Worm (Caenorhabditis elegans) whole organism, young adult: ENCODE measurements around the gene kcnl-3.

Experiments used
- B0035.1 ChIP-seq: sonication (generic microtip); optimal IDR thresholded peaks from 2 replicates; lab custom pipeline; 2016; ENCODE audit warnings: missing genetic modification characterization, mild to moderate bottlenecking, missing compliant biosample characterization, missing genotype, missing genetic modification reagents
- F22D6.2 ChIP-seq: sonication (generic microtip); optimal IDR thresholded peaks from 2 replicates; lab custom pipeline; 2016; ENCODE audit warnings: mild to moderate bottlenecking, missing genetic modification characterization, missing compliant biosample characterization
- F33H1.4 ChIP-seq: fragments of 200-800 bp; sonication (Bioruptor generic); IDR thresholded peaks from 2 replicates; pipeline ENCODE4 v1.3.6; 2022; ENCODE audit warnings: missing genetic modification reagents, missing genetic modification characterization, missing compliant biosample characterization
- F37B4.10 ChIP-seq: fragments of 200-800 bp; sonication (Bioruptor generic); IDR thresholded peaks from 2 replicates; pipeline ENCODE4 v1.3.6; 2022; ENCODE audit warnings: missing genetic modification characterization, missing compliant biosample characterization
- F39B2.1 ChIP-seq: fragments of 200-800 bp; sonication (Bioruptor generic); IDR thresholded peaks from 2 replicates; pipeline ENCODE4 v1.3.6; 2022; ENCODE audit warnings: missing genetic modification reagents, missing genetic modification characterization, missing compliant biosample characterization
- F57A8.1 ChIP-seq: fragments of 200-800 bp; sonication (Bioruptor generic); optimal IDR thresholded peaks from 2 replicates; lab custom pipeline; 2018; ENCODE audit warnings: mild to moderate bottlenecking, missing genetic modification characterization, moderate library complexity, missing compliant biosample characterization
- F57C9.4 ChIP-seq: sonication (generic microtip); optimal IDR thresholded peaks from 2 replicates; lab custom pipeline; 2017; ENCODE audit warnings: mild to moderate bottlenecking, missing genetic modification characterization, missing compliant biosample characterization
- K11D2.4 ChIP-seq: fragments of 200-800 bp; sonication (Bioruptor generic); IDR thresholded peaks from 2 replicates; pipeline ENCODE4 v1.3.6; 2022; ENCODE audit warnings: missing genetic modification reagents, missing genetic modification characterization, missing compliant biosample characterization
- Y67H2A.10 ChIP-seq: fragments of 200-800 bp; sonication (Bioruptor generic); conservative IDR thresholded peaks from 2 replicates; pipeline ENCODE4 v1.3.6; 2022; ENCODE audit warnings: missing genetic modification reagents, missing genetic modification characterization, missing compliant biosample characterization
- Y95B8A.8 ChIP-seq: fragments of 200-800 bp; sonication (Bioruptor generic); IDR thresholded peaks from 2 replicates; pipeline ENCODE4 v1.3.6; 2022; ENCODE audit warnings: missing genetic modification reagents, missing genetic modification characterization, missing compliant biosample characterization
- ama-1 ChIP-seq, 3 experiments: fragments of 150-350 bp in 1 of 3; sonication (generic microtip) in 2 of 3; optimal IDR thresholded peaks; 2 replicates each; lab custom pipeline; 2014 to 2018; ENCODE audit warnings: missing biosample characterization in 2 of 3, missing genetic modification characterization in 2 of 3, missing genetic modification reagents in 2 of 3
- aptf-2 ChIP-seq: fragments of 200-800 bp; sonication (Bioruptor generic); conservative IDR thresholded peaks from 2 replicates; pipeline ENCODE4 v1.3.6; 2022; ENCODE audit warnings: missing genetic modification reagents, missing genetic modification characterization, missing compliant biosample characterization
- attf-3 ChIP-seq: fragments of 200-800 bp; sonication (Bioruptor generic); conservative IDR thresholded peaks from 2 replicates; pipeline ENCODE4 v1.3.6; 2022; ENCODE audit warnings: missing genetic modification reagents, missing genetic modification characterization, missing compliant biosample characterization
- attf-5 ChIP-seq: fragments of 200-800 bp; sonication (Bioruptor generic); optimal IDR thresholded peaks from 2 replicates; lab custom pipeline; 2018; ENCODE audit warnings: mild to moderate bottlenecking, missing genetic modification characterization, missing compliant biosample characterization
- ccch-3 ChIP-seq: fragments of 200-800 bp; sonication (Bioruptor generic); optimal IDR thresholded peaks from 2 replicates; lab custom pipeline; 2018; ENCODE audit warnings: mild to moderate bottlenecking, missing genetic modification characterization, missing compliant biosample characterization
- cebp-1 ChIP-seq, 2 experiments: fragments of 200-800 bp in 1 of 2; sonication (Bioruptor generic) in 1 of 2; sonication (generic microtip) in 1 of 2; IDR thresholded peaks in 1 of 2; optimal IDR thresholded peaks in 1 of 2; 2 replicates each; pipeline versions ENCODE4 v1.3.6 to Lab custom; 2017 to 2022; ENCODE audit warnings: missing compliant biosample characterization in 2 of 2, missing genetic modification characterization in 2 of 2, mild to moderate bottlenecking in 1 of 2, missing genetic modification reagents in 1 of 2, moderate library complexity in 1 of 2
- ceh-100 ChIP-seq: fragments of 200-800 bp; sonication (Bioruptor generic); IDR thresholded peaks from 2 replicates; pipeline ENCODE4 v1.3.6; 2022; ENCODE audit warnings: missing genetic modification reagents, missing genetic modification characterization, missing compliant biosample characterization
- ceh-79 ChIP-seq: sonication (generic microtip); optimal IDR thresholded peaks from 2 replicates; lab custom pipeline; 2017; ENCODE audit warnings: mild to moderate bottlenecking, missing genetic modification characterization, missing compliant biosample characterization
- chd-7 ChIP-seq: sonication (generic microtip); optimal IDR thresholded peaks from 2 replicates; lab custom pipeline; 2016; ENCODE audit warnings: mild to moderate bottlenecking, missing genetic modification characterization, moderate library complexity, missing compliant biosample characterization
- die-1 ChIP-seq: sonication (generic microtip); optimal IDR thresholded peaks from 2 replicates; lab custom pipeline; 2016; ENCODE audit warnings: missing genotype, mild to moderate bottlenecking, missing genetic modification characterization, missing compliant biosample characterization
- ekl-4 ChIP-seq: fragments of 200-800 bp; sonication (Bioruptor generic); IDR thresholded peaks from 2 replicates; pipeline ENCODE4 v1.3.6; 2022; ENCODE audit warnings: missing genetic modification reagents, missing genetic modification characterization, missing compliant biosample characterization
- gei-17 ChIP-seq: fragments of 200-800 bp; sonication (Bioruptor generic); optimal IDR thresholded peaks from 2 replicates; lab custom pipeline; 2018; ENCODE audit warnings: mild to moderate bottlenecking, missing genetic modification characterization, missing compliant biosample characterization
- hlh-26 ChIP-seq: fragments of 200-800 bp; sonication (Bioruptor generic); conservative IDR thresholded peaks from 2 replicates; pipeline ENCODE4 v1.3.6; 2022; ENCODE audit warnings: missing genetic modification reagents, missing genetic modification characterization, missing compliant biosample characterization
- hmg-20 ChIP-seq: fragments of 200-800 bp; sonication (Bioruptor generic); IDR thresholded peaks from 2 replicates; pipeline ENCODE4 v1.3.6; 2022; ENCODE audit warnings: missing genetic modification reagents, missing genetic modification characterization, missing compliant biosample characterization
- let-607 ChIP-seq, 2 experiments: fragments of 200-800 bp in 1 of 2; sonication (Bioruptor generic) in 1 of 2; sonication (generic microtip) in 1 of 2; optimal IDR thresholded peaks; 2 replicates each; lab custom pipeline; 2016 to 2018; ENCODE audit warnings: mild to moderate bottlenecking in 2 of 2, missing compliant biosample characterization in 2 of 2, missing genetic modification characterization in 2 of 2, moderate library complexity in 2 of 2, missing genotype in 1 of 2
- lir-1 ChIP-seq: fragments of 200-800 bp; sonication (Bioruptor generic); conservative IDR thresholded peaks from 2 replicates; pipeline ENCODE4 v1.3.6; 2022; ENCODE audit warnings: missing genetic modification reagents, missing genetic modification characterization, missing compliant biosample characterization
- lsl-1 ChIP-seq: fragments of 200-800 bp; sonication (Bioruptor generic); optimal IDR thresholded peaks from 2 replicates; lab custom pipeline; 2018; ENCODE audit warnings: mild to moderate bottlenecking, missing genetic modification characterization, moderate library complexity, missing compliant biosample characterization
- lsy-27 ChIP-seq: sonication (generic microtip); optimal IDR thresholded peaks from 2 replicates; lab custom pipeline; 2017; ENCODE audit warnings: missing genetic modification characterization, mild to moderate bottlenecking, missing compliant biosample characterization, antibody characterized with exemption, missing genotype, borderline replicate concordance; ENCODE audit not compliant: insufficient read depth
- madf-3 ChIP-seq: fragments of 200-800 bp; sonication (Bioruptor generic); IDR thresholded peaks from 2 replicates; pipeline ENCODE4 v1.3.6; 2022; ENCODE audit warnings: missing genetic modification reagents, missing genetic modification characterization, missing compliant biosample characterization
- mes-4 ChIP-seq: sonication (generic microtip); optimal IDR thresholded peaks from 2 replicates; lab custom pipeline; 2016; ENCODE audit warnings: missing genotype, missing genetic modification characterization, missing compliant biosample characterization
- mxl-1 ChIP-seq: sonication (generic microtip); optimal IDR thresholded peaks from 2 replicates; lab custom pipeline; 2016; ENCODE audit warnings: missing genetic modification characterization, missing compliant biosample characterization
- nhr-90 ChIP-seq: sonication (generic microtip); optimal IDR thresholded peaks from 2 replicates; lab custom pipeline; 2016; ENCODE audit warnings: missing genotype, mild to moderate bottlenecking, missing genetic modification characterization, missing compliant biosample characterization
- pbrm-1 ChIP-seq: fragments of 200-800 bp; sonication (Bioruptor generic); IDR thresholded peaks from 2 replicates; pipeline ENCODE4 v1.3.6; 2022; ENCODE audit warnings: missing genetic modification reagents, missing genetic modification characterization, missing compliant biosample characterization
- pha-4 ChIP-seq: fragments of 150-350 bp; sonication (generic microtip); optimal IDR thresholded peaks from 2 replicates; lab custom pipeline; 2014; ENCODE audit warnings: missing biosample characterization, missing genetic modification reagents, missing genetic modification characterization
- rcor-1 ChIP-seq: fragments of 200-800 bp; sonication (Bioruptor generic); IDR thresholded peaks from 2 replicates; pipeline ENCODE4 v1.3.6; 2022; ENCODE audit warnings: missing genetic modification reagents, missing genetic modification characterization, missing compliant biosample characterization
- snpc-1.3 ChIP-seq: sonication (generic microtip); optimal IDR thresholded peaks from 2 replicates; lab custom pipeline; 2017; ENCODE audit warnings: missing genetic modification characterization, mild to moderate bottlenecking, missing compliant biosample characterization, antibody characterized with exemption, moderate library complexity, missing genotype, missing genetic modification reagents; ENCODE audit not compliant: insufficient read depth
- snpc-3.4 ChIP-seq: sonication (generic microtip); optimal IDR thresholded peaks from 2 replicates; lab custom pipeline; 2017; ENCODE audit warnings: missing genetic modification characterization, mild to moderate bottlenecking, missing compliant biosample characterization, antibody characterized with exemption, moderate library complexity, missing genotype, missing genetic modification reagents
- somi-1 ChIP-seq: fragments of 200-800 bp; sonication (Bioruptor generic); optimal IDR thresholded peaks from 2 replicates; lab custom pipeline; 2018; ENCODE audit warnings: mild to moderate bottlenecking, missing genetic modification characterization, missing compliant biosample characterization
- unc-130 ChIP-seq: sonication (generic microtip); optimal IDR thresholded peaks from 2 replicates; lab custom pipeline; 2016; ENCODE audit warnings: missing genetic modification reagents, missing genetic modification characterization, missing compliant biosample characterization
- zfh-2 ChIP-seq: fragments of 200-800 bp; sonication (Bioruptor generic); conservative IDR thresholded peaks from 2 replicates; pipeline ENCODE4 v1.3.6; 2022; ENCODE audit warnings: missing genetic modification reagents, missing genetic modification characterization, missing compliant biosample characterization
- ztf-22 ChIP-seq: fragments of 200-800 bp; sonication (Bioruptor generic); optimal IDR thresholded peaks from 2 replicates; lab custom pipeline; 2018; ENCODE audit warnings: mild to moderate bottlenecking, missing genetic modification characterization, moderate library complexity, missing compliant biosample characterization
- ztf-3 ChIP-seq: fragments of 200-800 bp; sonication (Bioruptor generic); optimal IDR thresholded peaks from 2 replicates; lab custom pipeline; 2018; ENCODE audit warnings: mild to moderate bottlenecking, missing genetic modification characterization, missing compliant biosample characterization

kcnl-3 gene

ce11 chrX:5407271-5407670, 20.6 kb downstream of the kcnl-3 start (continued):
- TF ChIP-seq F39B2.1 (no peak), ceh-100 (GFP tag; lab: Robert Waterston, UW) (no peak), Y67H2A.10 (GFP tag; lab: Robert Waterston, UW) (no peak), pha-4 (tag; lab: Kevin White, UChicago) (no peak)

ce11 chrX:5413510-5413909, 26.9 kb downstream of the kcnl-3 start, which contains the start of gene pks-1:
pks-1 (plus strand) TSS chrX:5413810.
- no peak for TF ChIP-seq gei-17 (GFP tag; lab: Kevin White, UChicago)
- TF ChIP-seq ztf-22 (GFP tag; lab: Kevin White, UChicago): no peak
- TF ChIP-seq let-607 (tag; optimal IDR thresholded peaks at IDR 0.05; lab: Kevin White, UChicago): no peak
- no peak for TF ChIP-seq ceh-79 (tag; lab: Kevin White, UChicago)
- no peak for TF ChIP-seq mxl-1
- TF ChIP-seq hlh-26 (GFP tag; lab: Robert Waterston, UW): no peak
- TF ChIP-seq K11D2.4 (GFP tag; lab: Robert Waterston, UW): no peak
- no peak for TF ChIP-seq zfh-2
- TF ChIP-seq mes-4 (tag; lab: Kevin White, UChicago): no peak
- TF ChIP-seq ekl-4 (GFP tag; lab: Robert Waterston, UW): no peak
- TF ChIP-seq nhr-90 (tag; lab: Kevin White, UChicago): no peak
- TF ChIP-seq F33H1.4: no peak
- TF ChIP-seq ceh-100 (GFP tag; lab: Robert Waterston, UW): no peak
- TF ChIP-seq lsy-27 (tag; lab: Kevin White, UChicago): no peak
- TF ChIP-seq ccch-3 (GFP tag; lab: Kevin White, UChicago): no peak
- TF ChIP-seq pha-4 (tag; lab: Kevin White, UChicago): no peak
- TF ChIP-seq F57C9.4: no peak
- no peak for TF ChIP-seq unc-130 (GFP tag; lab: Kevin White, UChicago)
- no peak for TF ChIP-seq snpc-1.3
- no peak for TF ChIP-seq rcor-1 (GFP tag; lab: Robert Waterston, UW)
- TF ChIP-seq, all 124 proteins: peak for 0

ce11 chrX:5414250-5414649, 27.6 kb downstream of the kcnl-3 start, which contains the start of gene C41A3.2:
C41A3.2 (minus strand) TSS chrX:5414350.
- TF ChIP-seq hmg-20 (no peak), ama-1 (optimal IDR thresholded peaks at IDR 0.05; lab: Kevin White, UChicago) (no peak), ama-1 (GFP tag; optimal IDR thresholded peaks at IDR 0.05; lab: Kevin White, UChicago) (no peak), Y95B8A.8 (no peak), madf-3 (0 out of 2 replicates have a peak, but pooled peaks have one; percentile 32), attf-3 (no peak)

ce11 chrX:5429335-5429734, 42.7 kb downstream of the kcnl-3 start:
- peak; percentile 50 for TF ChIP-seq F57A8.1 (GFP tag; lab: Kevin White, UChicago)
- TF ChIP-seq F37B4.10 (GFP tag; lab: Robert Waterston, UW): peak; percentile 86; the same call in 1 of the 2 replicates
- TF ChIP-seq ztf-3 (GFP tag; lab: Kevin White, UChicago): peak; percentile 89
- TF ChIP-seq snpc-3.4: no peak
- TF ChIP-seq B0035.1 (tag; lab: Kevin White, UChicago): peak; percentile 93
- no peak for TF ChIP-seq ama-1 (optimal IDR thresholded peaks at IDR 0.05; lab: Kevin White, UChicago)
- TF ChIP-seq ama-1 (GFP tag; optimal IDR thresholded peaks at IDR 0.05; lab: Kevin White, UChicago): no peak
- peak; percentile 42 for TF ChIP-seq die-1
- TF ChIP-seq hmg-20: peak; percentile 95
- TF ChIP-seq somi-1 (GFP tag; lab: Kevin White, UChicago): peak; percentile 96
- peak; percentile 40 for TF ChIP-seq attf-5 (GFP tag; lab: Kevin White, UChicago)
- no peak for TF ChIP-seq aptf-2 (GFP tag; lab: Robert Waterston, UW)
- TF ChIP-seq F22D6.2: peak; percentile 94
- no peak for TF ChIP-seq lsy-27 (tag; lab: Kevin White, UChicago)
- peak; percentile 55 for TF ChIP-seq mxl-1
- peak; percentile 71 for TF ChIP-seq cebp-1 (GFP tag; IDR thresholded peaks at IDR 0.05; lab: Robert Waterston, UW)
- peak; percentile 97 for TF ChIP-seq cebp-1 (tag; optimal IDR thresholded peaks at IDR 0.05; lab: Kevin White, UChicago)
- peak; percentile 88 for TF ChIP-seq lir-1
- TF ChIP-seq chd-7 (tag; lab: Kevin White, UChicago): peak; percentile 96
- TF ChIP-seq pbrm-1: peak; percentile 92
- no peak for TF ChIP-seq lsl-1 (GFP tag; lab: Kevin White, UChicago)
